Worm (Caenorhabditis elegans): Measurements from ENCODE around the gene sra-10.

sra-10 gene

ce11 chrII:10930678-10931650, 36.1 kb upstream of the sra-10 start:
- TF ChIP-seq alr-1 (tag; optimal IDR thresholded peaks at IDR 0.05) (no peak), lin-39 (tag; optimal IDR thresholded peaks at IDR 0.05) (no peak), blmp-1 (tag; optimal IDR thresholded peaks at IDR 0.05; ENCODE audit: insufficient read depth) (no peak), ztf-1 (GFP tag; conservative IDR thresholded peaks at IDR 0.05) (no peak), nhr-25 (tag; optimal IDR thresholded peaks at IDR 0.05) (no peak), ama-1 (optimal IDR thresholded peaks at IDR 0.05) (no peak), crh-2 (tag; optimal IDR thresholded peaks at IDR 0.05) (no peak), elt-1 (tag; optimal IDR thresholded peaks at IDR 0.05) (no peak), lin-13 (GFP tag; optimal IDR thresholded peaks at IDR 0.05) (no peak), sma-9 (GFP tag; optimal IDR thresholded peaks at IDR 0.05) (no peak), sma-9 (tag; optimal IDR thresholded peaks at IDR 0.05) (no peak), dmd-4 (tag; optimal IDR thresholded peaks at IDR 0.05) (no peak), skn-1 (tag; optimal IDR thresholded peaks at IDR 0.05) (no peak), sma-3 (GFP tag; optimal IDR thresholded peaks at IDR 0.05) (no peak), mab-5 (tag; optimal IDR thresholded peaks at IDR 0.05) (no peak), R02D3.7 (tag; optimal IDR thresholded peaks at IDR 0.05) (no peak), gmeb-1 (tag; optimal IDR thresholded peaks at IDR 0.05) (no peak)

DNA sequence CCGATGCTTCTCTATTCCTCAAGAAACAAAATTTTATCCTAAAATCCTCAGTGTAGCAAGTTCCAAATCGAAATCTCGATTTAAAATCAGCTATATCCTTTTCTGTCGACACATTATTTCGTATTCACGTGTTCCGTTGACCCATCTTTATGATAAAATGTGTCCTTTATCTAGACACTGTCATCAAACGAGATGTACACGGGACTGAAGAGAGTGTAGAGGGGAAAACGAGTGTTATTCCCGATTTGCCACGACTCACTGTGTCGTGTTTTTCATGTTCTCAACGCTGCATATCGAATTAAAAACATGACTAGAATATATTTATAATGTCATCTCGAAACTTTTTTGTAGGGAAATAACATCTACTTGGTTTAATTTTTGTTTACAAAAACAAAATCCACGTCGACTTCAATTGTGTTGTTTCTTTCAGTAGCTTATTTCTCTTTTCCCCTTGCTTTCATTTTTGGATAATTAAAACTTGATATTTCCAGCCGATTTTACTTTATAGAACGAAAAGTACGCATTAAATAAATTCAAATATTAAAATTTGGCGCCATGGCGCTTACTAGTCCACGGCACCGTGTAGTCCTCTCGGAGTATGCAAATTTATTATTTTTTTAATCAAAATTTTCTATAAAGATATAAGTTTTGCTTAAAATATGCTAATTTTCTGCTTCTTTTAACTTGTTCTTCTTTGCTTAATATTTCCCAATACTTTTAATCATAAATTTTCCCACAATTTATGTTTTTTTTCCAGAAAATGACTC, 31.1 kb upstream of the sra-10 start, which contains the start of gene metr-1:
Gene metr-1 (plus strand): TSS at position 758 of the 767 bp plus-strand sequence.
- TF ChIP-seq elt-1 (tag; optimal IDR thresholded peaks at IDR 0.05) (no peak), ztf-1 (GFP tag; conservative IDR thresholded peaks at IDR 0.05) (no peak), sma-3 (GFP tag; optimal IDR thresholded peaks at IDR 0.05) (no peak), nhr-25 (tag; optimal IDR thresholded peaks at IDR 0.05) (no peak), lsy-2 (tag; optimal IDR thresholded peaks at IDR 0.05) (peak in 1 of 2 experiments; percentile 49), sma-9 (GFP tag; optimal IDR thresholded peaks at IDR 0.05) (peak; percentile 15), sma-9 (tag; optimal IDR thresholded peaks at IDR 0.05) (no peak), nhr-10 (tag; optimal IDR thresholded peaks at IDR 0.05) (no peak), alr-1 (tag; optimal IDR thresholded peaks at IDR 0.05) (no peak), nhr-21 (tag; optimal IDR thresholded peaks at IDR 0.05) (peak; percentile 60), lin-11 (tag; optimal IDR thresholded peaks at IDR 0.05) (no peak), Y55F3AM.14 (GFP tag; optimal IDR thresholded peaks at IDR 0.05) (no peak), elt-3 (tag; optimal IDR thresholded peaks at IDR 0.05) (no peak), unc-55 (GFP tag; optimal IDR thresholded peaks at IDR 0.05) (no peak), nhr-77 (tag; optimal IDR thresholded peaks at IDR 0.05) (no peak), skn-1 (tag; optimal IDR thresholded peaks at IDR 0.05) (no peak), aly-2 (tag; optimal IDR thresholded peaks at IDR 0.05) (no peak), ZK546.5 (tag; optimal IDR thresholded peaks at IDR 0.05) (no peak), ama-1 (optimal IDR thresholded peaks at IDR 0.05) (peak; percentile 46), dmd-4 (tag; optimal IDR thresholded peaks at IDR 0.05) (no peak), zag-1 (tag; optimal IDR thresholded peaks at IDR 0.05) (no peak), ztf-4 (tag; optimal IDR thresholded peaks at IDR 0.05) (no peak), nhr-11 (tag; optimal IDR thresholded peaks at IDR 0.05) (no peak), snpc-4 (tag; optimal IDR thresholded peaks at IDR 0.05) (no peak), ceh-16 (tag; optimal IDR thresholded peaks at IDR 0.05) (no peak), nhr-237 (tag; optimal IDR thresholded peaks at IDR 0.05) (no peak), blmp-1 (tag; optimal IDR thresholded peaks at IDR 0.05; ENCODE audit: insufficient read depth) (no peak), nhr-6 (tag; optimal IDR thresholded peaks at IDR 0.05) (no peak), peb-1 (tag; optimal IDR thresholded peaks at IDR 0.05) (no peak), fos-1 (tag; optimal IDR thresholded peaks at IDR 0.05) (peak; percentile 68), lin-39 (tag; optimal IDR thresholded peaks at IDR 0.05) (no peak), ztf-11 (tag; optimal IDR thresholded peaks at IDR 0.05) (no peak), lin-13 (GFP tag; optimal IDR thresholded peaks at IDR 0.05) (no peak), mbf-1 (tag; optimal IDR thresholded peaks at IDR 0.05) (no peak), C34F6.9 (tag; optimal IDR thresholded peaks at IDR 0.05) (no peak), nhr-129 (tag; optimal IDR thresholded peaks at IDR 0.05) (no peak), F13H6.1 (tag; optimal IDR thresholded peaks at IDR 0.05) (no peak), unc-39 (tag; optimal IDR thresholded peaks at IDR 0.05) (no peak), ceh-82 (tag; optimal IDR thresholded peaks at IDR 0.05) (no peak), crh-2 (tag; optimal IDR thresholded peaks at IDR 0.05) (peak; percentile 2), gmeb-1 (tag; optimal IDR thresholded peaks at IDR 0.05) (peak; percentile 63), R02D3.7 (tag; optimal IDR thresholded peaks at IDR 0.05) (no peak), egl-27 (tag; optimal IDR thresholded peaks at IDR 0.05) (no peak), mab-5 (tag; optimal IDR thresholded peaks at IDR 0.05) (no peak), nhr-12 (tag; optimal IDR thresholded peaks at IDR 0.05) (no peak), mdl-1 (tag; optimal IDR thresholded peaks at IDR 0.05) (no peak), unc-62 (GFP tag; optimal IDR thresholded peaks at IDR 0.05) (no peak)
